Worm (Caenorhabditis elegans): ENCODE results near the gene C27F2.10.
A peak's percentile ranks its signal among the peaks of the same experiment; 100 is the strongest.
"Not testable (repeated sequence)": the region's sequence is repeated elsewhere in the genome, so short reads cannot be mapped to it uniquely, and the experiment has no call there.

The C27F2.10 gene

DNA sequence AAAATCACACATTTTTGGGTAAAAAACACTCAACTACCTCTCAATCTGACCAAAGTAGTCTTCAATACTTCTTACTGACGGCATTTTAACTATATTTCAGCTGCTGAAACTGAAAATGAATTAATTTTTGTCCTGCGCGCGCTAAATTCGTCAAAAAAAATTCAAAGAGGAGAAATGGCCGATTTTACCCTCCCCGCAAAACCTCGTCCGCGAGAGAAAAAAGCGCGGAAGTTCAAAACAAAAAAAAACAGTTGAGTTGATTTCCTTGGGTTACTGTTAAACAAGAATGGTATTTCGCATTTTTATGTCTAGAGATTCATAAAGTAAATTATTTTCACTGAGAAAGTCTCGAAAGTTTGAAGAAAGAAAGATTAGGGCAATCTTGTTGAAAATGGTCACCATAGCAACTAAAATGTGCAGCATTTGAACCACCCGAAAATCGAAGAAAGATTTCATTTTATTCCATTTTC lies at the start of gene C27F2.10, which contains the start of gene wdr-60:
Gene C27F2.10, minus strand, starts transcription at position 109 of the 470 bp plus-strand sequence.
Gene wdr-60, plus strand, starts transcription at position 420 of the 470 bp plus-strand sequence.
- TF ChIP-seq elt-1 (tag; optimal IDR thresholded peaks at IDR 0.05) (no peak), sma-9 (GFP tag; optimal IDR thresholded peaks at IDR 0.05) (peak; percentile 12), sma-9 (tag; optimal IDR thresholded peaks at IDR 0.05) (no peak), nhr-11 (tag; optimal IDR thresholded peaks at IDR 0.05) (no peak), lin-11 (tag; optimal IDR thresholded peaks at IDR 0.05) (no peak), C34F6.9 (tag; optimal IDR thresholded peaks at IDR 0.05) (no peak), lsy-2 (tag; optimal IDR thresholded peaks at IDR 0.05) (peak in 1 of 2 experiments; percentile 55), unc-62 (GFP tag; optimal IDR thresholded peaks at IDR 0.05) (no peak), gmeb-1 (tag; optimal IDR thresholded peaks at IDR 0.05) (peak; percentile 80)

DNA sequence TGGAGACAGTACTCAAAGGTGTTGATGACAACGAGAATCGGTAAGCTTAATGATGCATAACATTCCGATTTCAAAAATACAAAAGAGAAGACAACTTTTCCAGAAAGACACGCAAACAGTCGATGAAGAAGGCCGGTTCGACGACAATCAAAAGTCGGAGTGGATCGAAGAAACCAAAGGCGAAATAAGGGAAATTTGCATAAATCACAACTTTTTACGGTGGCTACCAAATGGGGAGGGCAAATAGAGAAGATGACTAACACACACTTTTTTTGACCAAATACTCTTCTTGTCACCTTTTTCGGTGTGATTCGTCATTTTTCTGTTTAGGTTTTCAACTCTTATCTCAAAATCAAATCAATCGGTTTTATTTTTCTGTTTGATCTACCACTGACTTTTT lies 49.5 kb upstream of the C27F2.10 start, which contains the start of gene C45G9.6:
Gene C45G9.6, plus strand, starts transcription at position 301 of the 400 bp plus-strand sequence.
- TF ChIP-seq ZK546.5 (tag; optimal IDR thresholded peaks at IDR 0.05) (no peak), nhr-11 (tag; optimal IDR thresholded peaks at IDR 0.05) (no peak), mdl-1 (tag; optimal IDR thresholded peaks at IDR 0.05) (no peak), nhr-21 (tag; optimal IDR thresholded peaks at IDR 0.05) (no peak), nhr-129 (tag; optimal IDR thresholded peaks at IDR 0.05) (no peak), F13H6.1 (tag; optimal IDR thresholded peaks at IDR 0.05) (no peak), lin-39 (tag; optimal IDR thresholded peaks at IDR 0.05) (no peak), sma-3 (GFP tag; optimal IDR thresholded peaks at IDR 0.05) (no peak), mbf-1 (tag; optimal IDR thresholded peaks at IDR 0.05) (no peak), alr-1 (tag; optimal IDR thresholded peaks at IDR 0.05) (no peak), unc-55 (GFP tag; optimal IDR thresholded peaks at IDR 0.05) (no peak), mab-5 (tag; optimal IDR thresholded peaks at IDR 0.05) (no peak), elt-3 (tag; optimal IDR thresholded peaks at IDR 0.05) (no peak), lin-11 (tag; optimal IDR thresholded peaks at IDR 0.05) (no peak), peb-1 (tag; optimal IDR thresholded peaks at IDR 0.05) (no peak)

ce11 chrIII:5031375-5031836 lies 44.7 kb upstream of the C27F2.10 start:
- TF ChIP-seq ztf-4 (tag; optimal IDR thresholded peaks at IDR 0.05) (peak; percentile 28), nhr-25 (tag; optimal IDR thresholded peaks at IDR 0.05) (peak; percentile 50), lin-13 (GFP tag; optimal IDR thresholded peaks at IDR 0.05) (peak; percentile 76), Y55F3AM.14 (GFP tag; optimal IDR thresholded peaks at IDR 0.05) (peak; percentile 70), lin-11 (tag; optimal IDR thresholded peaks at IDR 0.05) (peak; percentile 49), unc-55 (GFP tag; optimal IDR thresholded peaks at IDR 0.05) (peak; percentile 45), snpc-4 (tag; optimal IDR thresholded peaks at IDR 0.05) (peak; percentile 27), C34F6.9 (tag; optimal IDR thresholded peaks at IDR 0.05) (peak; percentile 30), mdl-1 (tag; optimal IDR thresholded peaks at IDR 0.05) (peak in 1 of 2 experiments; percentile 43), sem-4 (tag; optimal IDR thresholded peaks at IDR 0.05) (peak; percentile 47), F13H6.1 (tag; optimal IDR thresholded peaks at IDR 0.05) (peak; percentile 89), egl-27 (tag; optimal IDR thresholded peaks at IDR 0.05) (peak; percentile 24), nhr-129 (tag; optimal IDR thresholded peaks at IDR 0.05) (peak; percentile 49), nhr-21 (tag; optimal IDR thresholded peaks at IDR 0.05) (peak; percentile 77), fos-1 (tag; optimal IDR thresholded peaks at IDR 0.05) (peak; percentile 88), mab-5 (tag; optimal IDR thresholded peaks at IDR 0.05) (peak; percentile 7), lsy-2 (tag; optimal IDR thresholded peaks at IDR 0.05) (peak; percentile 66 to 72), gmeb-1 (tag; optimal IDR thresholded peaks at IDR 0.05) (peak; percentile 47), sma-3 (GFP tag; optimal IDR thresholded peaks at IDR 0.05) (peak; percentile 75), crh-2 (tag; optimal IDR thresholded peaks at IDR 0.05) (peak; percentile 77), sma-9 (GFP tag; optimal IDR thresholded peaks at IDR 0.05) (peak; percentile 50)
- not testable (repeated sequence) for TF ChIP-seq sma-9 (tag; optimal IDR thresholded peaks at IDR 0.05)

DNA sequence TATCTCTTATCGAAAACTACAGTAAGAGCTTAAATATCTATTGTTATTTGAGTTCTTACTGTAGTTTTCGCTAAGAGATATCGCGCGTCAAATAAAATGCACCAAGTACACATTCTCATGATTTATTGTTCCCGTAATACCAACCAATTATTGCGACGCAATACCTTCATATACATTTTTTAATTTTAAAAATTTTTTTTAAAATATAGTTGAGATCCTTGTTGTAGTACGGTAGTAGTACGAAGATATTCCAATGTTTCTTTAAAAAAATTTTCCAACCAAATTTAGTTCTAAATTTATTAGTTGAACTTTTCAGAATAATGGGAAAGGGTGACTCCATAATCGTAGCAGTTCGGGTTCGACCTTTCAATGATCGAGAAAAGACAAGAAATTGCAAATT lies 43.9 kb upstream of the C27F2.10 start, which contains the start of gene klp-6:
Gene klp-6, plus strand, starts transcription at position 301 of the 400 bp plus-strand sequence.
- TF ChIP-seq dmd-4 (tag; optimal IDR thresholded peaks at IDR 0.05) = no peak
- TF ChIP-seq nhr-12 (tag; optimal IDR thresholded peaks at IDR 0.05) = no peak
- TF ChIP-seq nhr-237 (tag; optimal IDR thresholded peaks at IDR 0.05) = no peak
- no peak for TF ChIP-seq lsy-2 (tag; optimal IDR thresholded peaks at IDR 0.05)

ce11 chrIII:5027219-5027618 lies 40.5 kb upstream of the C27F2.10 start:
- TF ChIP-seq nhr-25 (tag; optimal IDR thresholded peaks at IDR 0.05) = peak; percentile 14
- no peak for TF ChIP-seq R02D3.7 (tag; optimal IDR thresholded peaks at IDR 0.05)
